Worm (Caenorhabditis elegans) whole organism, L1 larva: Measurements from ENCODE around the gene str-130.

Experiments used
- alr-1 ChIP-seq: fragments of 200-800 bp; sonication (Bioruptor generic); optimal IDR thresholded peaks from 2 replicates; lab custom pipeline; 2018; ENCODE audit warnings: borderline replicate concordance, mild to moderate bottlenecking, missing genetic modification characterization, missing compliant biosample characterization
- aly-2 ChIP-seq: fragments of 150-350 bp; optimal IDR thresholded peaks from 2 replicates; lab custom pipeline; 2014; ENCODE audit warnings: missing biosample characterization, missing genetic modification characterization
- ces-1 ChIP-seq: fragments of 150-350 bp; optimal IDR thresholded peaks from 2 replicates; lab custom pipeline; 2014; ENCODE audit warnings: missing biosample characterization, missing genetic modification reagents, missing genetic modification characterization
- dsc-1 ChIP-seq: sonication (generic microtip); optimal IDR thresholded peaks from 2 replicates; lab custom pipeline; 2016; ENCODE audit warnings: mild to moderate bottlenecking, missing genetic modification characterization, missing compliant biosample characterization
- efl-1 ChIP-seq, 4 experiments: fragments of 150-350 bp; optimal IDR thresholded peaks in 3 of 4; peaks in 1 of 4; 1 replicate in 1 of 4; 2 replicates in 3 of 4; lab custom pipeline; 2014; ENCODE audit warnings: missing biosample characterization in 2 of 4, missing genetic modification characterization in 2 of 4, missing genetic modification reagents in 2 of 4
- egl-13 ChIP-seq: sonication (generic microtip); optimal IDR thresholded peaks from 2 replicates; lab custom pipeline; 2016; ENCODE audit warnings: missing genotype, missing genetic modification reagents, missing genetic modification characterization, missing compliant biosample characterization
- elt-3 ChIP-seq, 6 experiments: fragments of 150-350 bp in 1 of 6; sonication (generic microtip); optimal IDR thresholded peaks; 2 replicates each; lab custom pipeline; 2017 to 2018; ENCODE audit warnings: missing biosample characterization in 6 of 6, missing genetic modification characterization in 6 of 6, inconsistent platforms in 1 of 6
- ets-5 ChIP-seq: fragments of 200-800 bp; sonication (Bioruptor generic); IDR thresholded peaks from 2 replicates; pipeline ENCODE4 v1.3.6; 2022; ENCODE audit warnings: missing genetic modification characterization, missing compliant biosample characterization
- fkh-10 ChIP-seq: sonication (generic microtip); optimal IDR thresholded peaks from 2 replicates; lab custom pipeline; 2017; ENCODE audit warnings: missing biosample characterization, missing genetic modification reagents, missing genetic modification characterization
- fos-1 ChIP-seq: fragments of 150-350 bp; optimal IDR thresholded peaks from 2 replicates; lab custom pipeline; 2014; ENCODE audit warnings: missing biosample characterization, missing genetic modification characterization
- grh-1 ChIP-seq: fragments of 200-800 bp; sonication (Bioruptor generic); IDR thresholded peaks from 2 replicates; pipeline ENCODE4 v1.3.6; 2022; ENCODE audit warnings: missing genetic modification reagents, missing genetic modification characterization, missing compliant biosample characterization
- lin-13 ChIP-seq: fragments of 150-350 bp; optimal IDR thresholded peaks from 2 replicates; lab custom pipeline; 2014; ENCODE audit warnings: missing biosample characterization, missing genetic modification reagents, missing genetic modification characterization
- lin-14 ChIP-seq: fragments of 200-800 bp; sonication (Bioruptor generic); optimal IDR thresholded peaks from 2 replicates; lab custom pipeline; 2018; ENCODE audit warnings: mild to moderate bottlenecking, missing genetic modification characterization, moderate library complexity, missing compliant biosample characterization
- mab-9 ChIP-seq: fragments of 200-800 bp; sonication (Bioruptor generic); IDR thresholded peaks from 2 replicates; pipeline ENCODE4 v1.3.6; 2022; ENCODE audit warnings: missing genetic modification reagents, missing genetic modification characterization, missing compliant biosample characterization
- mdl-1 ChIP-seq, 2 experiments: fragments of 150-350 bp; optimal IDR thresholded peaks; 2 replicates each; lab custom pipeline; 2014 to 2017; ENCODE audit warnings: missing biosample characterization in 2 of 2, missing genetic modification characterization in 2 of 2, inconsistent platforms in 1 of 2
- nhr-11 ChIP-seq: fragments of 150-350 bp; optimal IDR thresholded peaks from 2 replicates; lab custom pipeline; 2014; ENCODE audit warnings: missing biosample characterization, missing genetic modification characterization
- nhr-12 ChIP-seq: sonication (generic microtip); optimal IDR thresholded peaks from 2 replicates; lab custom pipeline; 2017; ENCODE audit warnings: missing biosample characterization, missing genetic modification characterization
- nhr-71 ChIP-seq: sonication (generic microtip); optimal IDR thresholded peaks from 2 replicates; lab custom pipeline; 2016; ENCODE audit warnings: mild to moderate bottlenecking, missing genetic modification characterization, moderate library complexity, missing compliant biosample characterization
- nhr-77 ChIP-seq: fragments of 150-350 bp; optimal IDR thresholded peaks from 2 replicates; lab custom pipeline; 2014; ENCODE audit warnings: missing biosample characterization, missing genetic modification characterization
- nhr-84 ChIP-seq: sonication (generic microtip); optimal IDR thresholded peaks from 2 replicates; lab custom pipeline; 2017; ENCODE audit warnings: missing biosample characterization, missing genetic modification characterization
- pag-3 ChIP-seq: sonication (generic microtip); optimal IDR thresholded peaks from 2 replicates; lab custom pipeline; 2017; ENCODE audit warnings: missing genetic modification characterization, mild to moderate bottlenecking, missing compliant biosample characterization, antibody characterized with exemption, borderline replicate concordance; ENCODE audit not compliant: insufficient read depth
- rnt-1 ChIP-seq: sonication (generic microtip); optimal IDR thresholded peaks from 2 replicates; lab custom pipeline; 2016; ENCODE audit warnings: mild to moderate bottlenecking, missing genetic modification characterization, moderate library complexity, missing compliant biosample characterization
- snpc-4 ChIP-seq: fragments of 150-350 bp; optimal IDR thresholded peaks from 2 replicates; lab custom pipeline; 2014; ENCODE audit warnings: missing biosample characterization, missing genetic modification characterization
- sptf-1 ChIP-seq: fragments of 150-350 bp; optimal IDR thresholded peaks from 2 replicates; lab custom pipeline; 2014; ENCODE audit warnings: missing biosample characterization, missing genetic modification characterization
- swsn-7 ChIP-seq: sonication (generic microtip); optimal IDR thresholded peaks from 2 replicates; lab custom pipeline; 2016; ENCODE audit warnings: missing genetic modification characterization, missing compliant biosample characterization
- unc-30 ChIP-seq: sonication (generic microtip); optimal IDR thresholded peaks from 2 replicates; lab custom pipeline; 2017; ENCODE audit warnings: missing biosample characterization, missing genetic modification characterization
- unc-62 ChIP-seq: fragments of 150-350 bp; optimal IDR thresholded peaks from 2 replicates; lab custom pipeline; 2014; ENCODE audit warnings: missing biosample characterization, missing genetic modification reagents, missing genetic modification characterization
- zip-4 ChIP-seq: fragments of 200-800 bp; sonication (Bioruptor generic); optimal IDR thresholded peaks from 2 replicates; lab custom pipeline; 2018; ENCODE audit warnings: mild to moderate bottlenecking, missing genetic modification characterization, moderate library complexity, missing compliant biosample characterization

str-130 gene

ce11 chrV:8072047-8072446 lies 18.4 kb downstream of the str-130 start, which contains the start of gene str-144:
str-144 (minus strand) TSS chrV:8072147.
- TF ChIP-seq unc-30 (tag; lab: Kevin White, UChicago), result no peak
- no peak for TF ChIP-seq aly-2 (tag; lab: Kevin White, UChicago)
- TF ChIP-seq dsc-1 (tag; lab: Kevin White, UChicago), result peak; percentile 15
- no peak for TF ChIP-seq ets-5 (GFP tag; lab: Robert Waterston, UW)
- no peak for TF ChIP-seq ces-1 (GFP tag; lab: Kevin White, UChicago)
- TF ChIP-seq alr-1 (tag; lab: Kevin White, UChicago), result no peak
- TF ChIP-seq rnt-1, result no peak
- no peak for TF ChIP-seq pag-3

DNA sequence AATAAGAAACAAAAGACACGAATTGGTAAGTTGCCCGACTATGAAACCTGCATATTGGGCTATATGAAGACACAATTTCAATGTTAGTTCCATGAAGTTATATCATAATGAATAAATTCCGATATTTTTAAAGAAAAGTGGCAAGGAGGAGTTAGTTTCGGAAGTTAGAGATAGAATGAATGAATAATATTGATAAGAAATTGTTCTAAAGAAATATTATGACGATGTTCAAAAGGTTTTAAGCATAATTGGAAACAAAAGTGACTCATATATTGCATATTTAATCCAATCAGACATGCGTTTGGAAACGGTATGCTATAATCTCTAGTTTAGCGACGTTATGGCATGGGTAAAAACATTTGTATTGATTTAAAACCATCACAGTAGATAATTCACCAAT lies 20.9 kb downstream of the str-130 start, which contains the start of gene str-143:
TSS of gene str-143 (minus strand) at position 101 of the 400 bp plus-strand sequence.
- no peak for TF ChIP-seq fos-1 (tag; lab: Kevin White, UChicago)
- TF ChIP-seq zip-4 (GFP tag; lab: Kevin White, UChicago), result no peak
- TF ChIP-seq nhr-71 (tag; lab: Kevin White, UChicago), result no peak

- TF ChIP-seq zip-4 (GFP tag; lab: Kevin White, UChicago), result no peak
- no peak for TF ChIP-seq lin-13 (GFP tag; lab: Kevin White, UChicago)
- no peak for TF ChIP-seq swsn-7
- TF ChIP-seq fos-1 (tag; lab: Kevin White, UChicago), result no peak
- no peak for TF ChIP-seq elt-3 (tag; optimal IDR thresholded peaks at IDR 0.05; lab: Kevin White, UChicago)
- TF ChIP-seq nhr-12 (tag; lab: Kevin White, UChicago), result no peak
- TF ChIP-seq efl-1 (optimal IDR thresholded peaks at IDR 0.05; lab: Kevin White, UChicago), result no peak
- TF ChIP-seq efl-1 (GFP tag; optimal IDR thresholded peaks at IDR 0.05 in 1 of 2; lab: Kevin White, UChicago), result no peak
- TF ChIP-seq unc-62 (GFP tag; lab: Kevin White, UChicago), result no peak
- no peak for TF ChIP-seq fkh-10 (GFP tag; lab: Kevin White, UChicago)
- TF ChIP-seq aly-2 (tag; lab: Kevin White, UChicago), result no peak
These were observed 22.7 kb downstream of the str-130 start, which contains the start of gene str-140 for ce11 chrV:8067800-8068199. str-140 (minus strand) TSS chrV:8067900.

ce11 chrV:8062074-8062473 lies 28.4 kb downstream of the str-130 start, which contains the start of gene str-139:
str-139 (minus strand) TSS chrV:8062174.
- TF ChIP-seq egl-13 (tag; lab: Kevin White, UChicago) (no peak), ets-5 (GFP tag; lab: Robert Waterston, UW) (no peak), zip-4 (GFP tag; lab: Kevin White, UChicago) (no peak), efl-1 (optimal IDR thresholded peaks at IDR 0.05; lab: Kevin White, UChicago) (no peak), efl-1 (GFP tag; optimal IDR thresholded peaks at IDR 0.05 in 1 of 2; lab: Kevin White, UChicago) (no peak), snpc-4 (tag; lab: Kevin White, UChicago) (no peak), rnt-1 (no peak)

ce11 chrV:8058359-8058758 lies 32.1 kb downstream of the str-130 start, which contains the start of gene str-138:
str-138 (plus strand) TSS chrV:8058659.
- no peak for TF ChIP-seq mab-9 (GFP tag; lab: Robert Waterston, UW)
- TF ChIP-seq lin-13 (GFP tag; lab: Kevin White, UChicago), result no peak
- no peak for TF ChIP-seq nhr-11
- no peak for TF ChIP-seq lin-14 (GFP tag; lab: Kevin White, UChicago)
- no peak for TF ChIP-seq mdl-1 (tag; optimal IDR thresholded peaks at IDR 0.05; lab: Kevin White, UChicago)
- TF ChIP-seq nhr-77 (tag; lab: Kevin White, UChicago), result no peak
- TF ChIP-seq nhr-84, result no peak
- TF ChIP-seq sptf-1 (tag; lab: Kevin White, UChicago), result no peak

ce11 chrV:8057771-8058170 lies 32.7 kb downstream of the str-130 start:
- 0 out of 2 replicates have a peak, but pooled peaks have one; percentile 14 for TF ChIP-seq grh-1 (GFP tag; lab: Robert Waterston, UW)
